Worm (Caenorhabditis elegans) whole organism, L4 larva: Measurements from ENCODE around the gene dkc-1.

ENCODE experiments used
- F26F4.8 ChIP-seq: fragments of 200-800 bp; sonication (Bioruptor generic); conservative IDR thresholded peaks from 2 replicates; pipeline ENCODE4 v1.3.6; 2022; ENCODE audit warnings: missing genetic modification characterization, missing compliant biosample characterization
- F37D6.2 ChIP-seq: sonication (generic microtip); optimal IDR thresholded peaks from 2 replicates; lab custom pipeline; 2016; ENCODE audit warnings: mild to moderate bottlenecking, missing genetic modification characterization, missing compliant biosample characterization
- F49E8.2 ChIP-seq: sonication (generic microtip); optimal IDR thresholded peaks from 2 replicates; lab custom pipeline; 2016; ENCODE audit warnings: missing compliant biosample characterization, mild to moderate bottlenecking, missing genetic modification characterization, borderline replicate concordance
- T20F7.1 ChIP-seq: fragments of 200-800 bp; sonication (Bioruptor generic); optimal IDR thresholded peaks from 2 replicates; lab custom pipeline; 2018; ENCODE audit warnings: mild to moderate bottlenecking, missing genetic modification characterization, missing compliant biosample characterization
- Y5F2A.4 ChIP-seq: fragments of 200-800 bp; sonication (Bioruptor generic); optimal IDR thresholded peaks from 2 replicates; lab custom pipeline; 2018; ENCODE audit warnings: mild to moderate bottlenecking, missing genetic modification characterization, missing compliant biosample characterization
- Y75B8A.6 ChIP-seq: fragments of 200-800 bp; sonication (Bioruptor generic); IDR thresholded peaks from 2 replicates; pipeline ENCODE4 v1.3.6; 2022; ENCODE audit warnings: missing genetic modification reagents, missing genetic modification characterization, missing compliant biosample characterization
- ZK337.2 ChIP-seq: fragments of 200-800 bp; sonication (Bioruptor generic); IDR thresholded peaks from 2 replicates; pipeline ENCODE4 v1.3.6; 2022; ENCODE audit warnings: missing genetic modification reagents, missing genetic modification characterization, missing compliant biosample characterization
- ZK546.5 ChIP-seq, 2 experiments: sonication (generic microtip); optimal IDR thresholded peaks; 2 replicates each; lab custom pipeline; 2017; ENCODE audit warnings: missing biosample characterization in 2 of 2, missing genetic modification characterization in 2 of 2
- aha-1 ChIP-seq: fragments of 150-350 bp; peaks from one replicate; lab custom pipeline; 2014; ENCODE audit warnings: missing biosample characterization, missing genetic modification characterization
- ama-1 ChIP-seq: fragments of 150-350 bp; optimal IDR thresholded peaks from 2 replicates; lab custom pipeline; 2014; ENCODE audit warnings: inconsistent platforms, mixed read lengths
- attf-4 ChIP-seq: sonication (generic microtip); optimal IDR thresholded peaks from 3 replicates; lab custom pipeline; 2017; ENCODE audit warnings: missing biosample characterization, missing genetic modification characterization
- ceh-20 ChIP-seq: fragments of 200-800 bp; sonication (Bioruptor generic); IDR thresholded peaks from 2 replicates; pipeline ENCODE4 v1.3.6; 2022; ENCODE audit warnings: missing genetic modification reagents, missing genetic modification characterization, missing compliant biosample characterization
- ceh-28 ChIP-seq: fragments of 150-350 bp; optimal IDR thresholded peaks from 2 replicates; lab custom pipeline; 2014; ENCODE audit warnings: missing biosample characterization, missing genetic modification reagents, missing genetic modification characterization
- ceh-82 ChIP-seq: sonication (generic microtip); optimal IDR thresholded peaks from 2 replicates; lab custom pipeline; 2017; ENCODE audit warnings: missing biosample characterization, missing genetic modification characterization
- ces-1 ChIP-seq: fragments of 150-350 bp; sonication (generic microtip); optimal IDR thresholded peaks from 4 replicates; lab custom pipeline; 2014; ENCODE audit warnings: missing biosample characterization, missing genetic modification reagents, missing genetic modification characterization
- ctbp-1 ChIP-seq: fragments of 200-800 bp; sonication (Bioruptor generic); IDR thresholded peaks from 2 replicates; pipeline ENCODE4 v1.3.6; 2022; ENCODE audit warnings: missing genetic modification reagents, missing genetic modification characterization, missing compliant biosample characterization
- daf-19 ChIP-seq: fragments of 200-800 bp; sonication (Bioruptor generic); conservative IDR thresholded peaks from 2 replicates; pipeline ENCODE4 v1.3.6; 2022; ENCODE audit warnings: missing genetic modification characterization, missing compliant biosample characterization
- daf-8 ChIP-seq: fragments of 200-800 bp; sonication (Bioruptor generic); IDR thresholded peaks from 2 replicates; pipeline ENCODE4 v1.3.6; 2022; ENCODE audit warnings: missing genetic modification characterization, missing compliant biosample characterization
- dmd-8 ChIP-seq: fragments of 200-800 bp; sonication (Bioruptor generic); IDR thresholded peaks from 2 replicates; pipeline ENCODE4 v1.3.6; 2022; ENCODE audit warnings: missing genetic modification characterization, missing compliant biosample characterization
- dpl-1 ChIP-seq: fragments of 150-350 bp; optimal IDR thresholded peaks from 2 replicates; lab custom pipeline; 2014; ENCODE audit warnings: missing biosample characterization, missing genetic modification reagents, missing genetic modification characterization
- duxl-1 ChIP-seq: sonication (generic microtip); optimal IDR thresholded peaks from 2 replicates; lab custom pipeline; 2016; ENCODE audit warnings: mild to moderate bottlenecking, missing genetic modification characterization, moderate library complexity, missing compliant biosample characterization; ENCODE audit not compliant: poor library complexity
- egl-43 ChIP-seq: fragments of 200-800 bp; sonication (Bioruptor generic); IDR thresholded peaks from 2 replicates; pipeline ENCODE4 v1.3.6; 2022; ENCODE audit warnings: missing genetic modification reagents, missing genetic modification characterization, missing compliant biosample characterization
- gei-8 ChIP-seq: fragments of 200-800 bp; sonication (Bioruptor generic); optimal IDR thresholded peaks from 2 replicates; lab custom pipeline; 2018; ENCODE audit warnings: mild to moderate bottlenecking, missing genetic modification characterization, missing compliant biosample characterization
- hlh-30 ChIP-seq: sonication (generic microtip); optimal IDR thresholded peaks from 2 replicates; lab custom pipeline; 2017; ENCODE audit warnings: antibody characterized with exemption, mild to moderate bottlenecking, missing genetic modification characterization, missing compliant biosample characterization; ENCODE audit not compliant: insufficient read depth
- jun-1 ChIP-seq: fragments of 150-350 bp; optimal IDR thresholded peaks from 2 replicates; lab custom pipeline; 2014; ENCODE audit warnings: missing biosample characterization, missing genetic modification reagents, missing genetic modification characterization
- lin-13 ChIP-seq: fragments of 150-350 bp; optimal IDR thresholded peaks from 2 replicates; lab custom pipeline; 2014; ENCODE audit warnings: missing biosample characterization, missing genetic modification reagents, missing genetic modification characterization
- lsy-2 ChIP-seq, 2 experiments: fragments of 150-350 bp in 1 of 2; sonication (generic microtip) in 1 of 2; optimal IDR thresholded peaks; 2 replicates each; lab custom pipeline; 2014 to 2017; ENCODE audit warnings: missing biosample characterization in 2 of 2, missing genetic modification characterization in 2 of 2
- madf-9 ChIP-seq: fragments of 200-800 bp; sonication (Bioruptor generic); conservative IDR thresholded peaks from 2 replicates; pipeline ENCODE4 v1.3.6; 2022; ENCODE audit warnings: missing genetic modification reagents, missing genetic modification characterization, missing compliant biosample characterization
- mdl-1 ChIP-seq, 2 experiments: fragments of 150-350 bp in 1 of 2; sonication (generic microtip) in 1 of 2; optimal IDR thresholded peaks; 2 replicates each; lab custom pipeline; 2014 to 2017; ENCODE audit warnings: missing biosample characterization in 2 of 2, missing genetic modification characterization in 2 of 2
- mxl-2 ChIP-seq: fragments of 200-800 bp; sonication (Bioruptor generic); conservative IDR thresholded peaks from 2 replicates; pipeline ENCODE4 v1.3.6; 2022; ENCODE audit warnings: missing genetic modification reagents, missing genetic modification characterization, missing compliant biosample characterization
- mxl-3 ChIP-seq: fragments of 200-800 bp; sonication (Bioruptor generic); optimal IDR thresholded peaks from 2 replicates; lab custom pipeline; 2018; ENCODE audit warnings: mild to moderate bottlenecking, missing genetic modification characterization, missing compliant biosample characterization
- nhr-102 ChIP-seq: sonication (generic microtip); optimal IDR thresholded peaks from 2 replicates; lab custom pipeline; 2016; ENCODE audit warnings: mild to moderate bottlenecking, missing genetic modification characterization, moderate library complexity, missing compliant biosample characterization
- nhr-111 ChIP-seq: fragments of 200-800 bp; sonication (Bioruptor generic); optimal IDR thresholded peaks from 2 replicates; lab custom pipeline; 2018; ENCODE audit warnings: mild to moderate bottlenecking, missing genetic modification characterization, missing compliant biosample characterization
- nhr-237 ChIP-seq: sonication (generic microtip); optimal IDR thresholded peaks from 2 replicates; lab custom pipeline; 2017; ENCODE audit warnings: missing biosample characterization, missing genetic modification characterization
- nhr-25 ChIP-seq: sonication (generic microtip); optimal IDR thresholded peaks from 2 replicates; lab custom pipeline; 2017; ENCODE audit warnings: missing genetic modification characterization, mild to moderate bottlenecking, missing compliant biosample characterization, antibody characterized with exemption, moderate library complexity, borderline replicate concordance; ENCODE audit not compliant: insufficient read depth
- nhr-42 ChIP-seq: fragments of 200-800 bp; sonication (Bioruptor generic); IDR thresholded peaks from 2 replicates; pipeline ENCODE4 v1.3.6; 2022; ENCODE audit warnings: missing genetic modification characterization, missing compliant biosample characterization
- nhr-6 ChIP-seq: fragments of 150-350 bp; optimal IDR thresholded peaks from 2 replicates; lab custom pipeline; 2014; ENCODE audit warnings: missing biosample characterization, missing genetic modification characterization
- pha-4 ChIP-seq, 2 experiments: fragments of 150-350 bp in 1 of 2; fragments of 200-800 bp in 1 of 2; sonication (Bioruptor generic) in 1 of 2; IDR thresholded peaks in 1 of 2; optimal IDR thresholded peaks in 1 of 2; 2 replicates each; pipeline versions ENCODE4 v1.3.6 to Lab custom; 2014 to 2022; ENCODE audit warnings: missing genetic modification characterization in 2 of 2, missing genetic modification reagents in 2 of 2, missing biosample characterization in 1 of 2, missing compliant biosample characterization in 1 of 2
- php-3 ChIP-seq: fragments of 200-800 bp; sonication (Bioruptor generic); IDR thresholded peaks from 2 replicates; pipeline ENCODE4 v1.3.6; 2022; ENCODE audit warnings: missing genetic modification reagents, missing genetic modification characterization, missing compliant biosample characterization
- set-16 ChIP-seq: fragments of 200-800 bp; sonication (Bioruptor generic); IDR thresholded peaks from 2 replicates; pipeline ENCODE4 v1.3.6; 2022; ENCODE audit warnings: missing genetic modification reagents, missing genetic modification characterization, missing compliant biosample characterization
- snpc-1.2 ChIP-seq: fragments of 200-800 bp; sonication (Bioruptor generic); IDR thresholded peaks from 2 replicates; pipeline ENCODE4 v1.3.6; 2022; ENCODE audit warnings: missing genetic modification reagents, missing genetic modification characterization, missing compliant biosample characterization
- snpc-4 ChIP-seq: fragments of 150-350 bp; optimal IDR thresholded peaks from 2 replicates; lab custom pipeline; 2014; ENCODE audit warnings: missing biosample characterization, missing genetic modification characterization
- spr-3 ChIP-seq: fragments of 200-800 bp; sonication (Bioruptor generic); optimal IDR thresholded peaks from 2 replicates; lab custom pipeline; 2018; ENCODE audit warnings: mild to moderate bottlenecking, missing genetic modification characterization, missing compliant biosample characterization
- tra-1 ChIP-seq: fragments of 200-800 bp; sonication (Bioruptor generic); IDR thresholded peaks from 2 replicates; pipeline ENCODE4 v1.3.6; 2022; ENCODE audit warnings: missing genetic modification reagents, missing genetic modification characterization, missing compliant biosample characterization
- unc-130 ChIP-seq: sonication (generic microtip); optimal IDR thresholded peaks from 2 replicates; lab custom pipeline; 2016; ENCODE audit warnings: missing genetic modification reagents, missing genetic modification characterization, missing compliant biosample characterization
- unc-62 ChIP-seq, 3 experiments: fragments of 150-350 bp in 1 of 3; sonication (generic microtip); optimal IDR thresholded peaks in 2 of 3; peaks in 1 of 3; 1 replicate in 1 of 3; 2 replicates in 2 of 3; lab custom pipeline; 2014 to 2017; ENCODE audit warnings: missing biosample characterization in 3 of 3, missing genetic modification characterization in 3 of 3, missing genetic modification reagents in 3 of 3, missing genotype in 1 of 3
- vab-7 ChIP-seq: fragments of 200-800 bp; sonication (Bioruptor generic); IDR thresholded peaks from 2 replicates; pipeline ENCODE4 v1.3.6; 2022; ENCODE audit warnings: missing genetic modification reagents, missing genetic modification characterization, missing compliant biosample characterization
- zag-1 ChIP-seq: fragments of 150-350 bp; optimal IDR thresholded peaks from 2 replicates; lab custom pipeline; 2014; ENCODE audit warnings: missing biosample characterization, missing genetic modification characterization
- zip-11 ChIP-seq: fragments of 200-800 bp; sonication (Bioruptor generic); IDR thresholded peaks from 2 replicates; pipeline ENCODE4 v1.3.6; 2022; ENCODE audit warnings: missing genetic modification characterization, missing compliant biosample characterization

The dkc-1 gene

ce11 chrIII:10720170-10720569 is 28.1 kb upstream of the dkc-1 start (continued):
- TF ChIP-seq spr-3 (GFP tag; lab: Kevin White, UChicago) (no peak), gei-8 (peak; percentile 57), zag-1 (tag; lab: Kevin White, UChicago) (no peak), mdl-1 (tag; optimal IDR thresholded peaks at IDR 0.05; lab: Kevin White, UChicago) (peak; percentile 17 to 53), unc-62 (GFP tag; optimal IDR thresholded peaks at IDR 0.05 in 1 of 2; lab: Kevin White, UChicago) (no peak), unc-62 (tag; optimal IDR thresholded peaks at IDR 0.05; lab: Kevin White, UChicago) (no peak), dmd-8 (GFP tag; lab: Robert Waterston, UW) (no peak), tra-1 (GFP tag; lab: Robert Waterston, UW) (peak; percentile 52; the same call in 1 of the 2 replicates), jun-1 (tag; lab: Kevin White, UChicago) (peak; percentile 17), php-3 (GFP tag; lab: Robert Waterston, UW) (peak; percentile 84), ceh-28 (tag; lab: Kevin White, UChicago) (peak; percentile 75), nhr-237 (tag; lab: Kevin White, UChicago) (no peak), mxl-2 (GFP tag; lab: Robert Waterston, UW) (no peak), vab-7 (0 out of 2 replicates have a peak, but pooled peaks have one; percentile 23), ces-1 (GFP tag; lab: Kevin White, UChicago) (no peak), Y5F2A.4 (peak; percentile 24), F26F4.8 (GFP tag; lab: Robert Waterston, UW) (no peak), snpc-4 (tag; lab: Kevin White, UChicago) (no peak), F49E8.2 (tag; lab: Kevin White, UChicago) (no peak), ZK337.2 (GFP tag; lab: Robert Waterston, UW) (no peak), aha-1 (no peak), lin-13 (GFP tag; lab: Kevin White, UChicago) (peak; percentile 64), nhr-25 (tag; lab: Kevin White, UChicago) (peak; percentile 56), ZK546.5 (tag; optimal IDR thresholded peaks at IDR 0.05; lab: Kevin White, UChicago) (no peak), attf-4 (tag; lab: Kevin White, UChicago) (no peak), lsy-2 (tag; optimal IDR thresholded peaks at IDR 0.05; lab: Kevin White, UChicago) (peak; percentile 51 to 81), ceh-82 (no peak), mxl-3 (peak; percentile 87), pha-4 (GFP tag; IDR thresholded peaks at IDR 0.05; lab: Robert Waterston, UW) (peak; percentile 50; the same call in 1 of the 2 replicates), pha-4 (tag; optimal IDR thresholded peaks at IDR 0.05; lab: Kevin White, UChicago) (peak; percentile 38), set-16 (GFP tag; lab: Robert Waterston, UW) (peak; percentile 74), ceh-20 (GFP tag; lab: Robert Waterston, UW) (peak; percentile 79), T20F7.1 (GFP tag; lab: Kevin White, UChicago) (peak; percentile 38), daf-19 (GFP tag; lab: Robert Waterston, UW) (no peak), duxl-1 (tag; lab: Kevin White, UChicago) (no peak), nhr-42 (0 out of 2 replicates have a peak, but pooled peaks have one; percentile 23), Y75B8A.6 (GFP tag; lab: Robert Waterston, UW) (no peak), ama-1 (lab: Kevin White, UChicago) (peak; percentile 29), daf-8 (GFP tag; lab: Robert Waterston, UW) (no peak), snpc-1.2 (peak; percentile 17; the same call in 1 of the 2 replicates), F37D6.2 (peak; percentile 43), hlh-30 (tag; lab: Kevin White, UChicago) (peak; percentile 89), nhr-102 (tag; lab: Kevin White, UChicago) (peak; percentile 69), madf-9 (GFP tag; lab: Robert Waterston, UW) (peak; percentile 54; the same call in 1 of the 2 replicates), nhr-111 (GFP tag; lab: Kevin White, UChicago) (no peak), zip-11 (GFP tag; lab: Robert Waterston, UW) (no peak), dpl-1 (GFP tag; lab: Kevin White, UChicago) (peak; percentile 52), egl-43 (GFP tag; lab: Robert Waterston, UW) (peak; percentile 79), unc-130 (GFP tag; lab: Kevin White, UChicago) (peak; percentile 27), ctbp-1 (GFP tag; lab: Robert Waterston, UW) (peak; percentile 78), nhr-6 (tag; lab: Kevin White, UChicago) (peak; percentile 17)
